Fruit fly (Drosophila melanogaster) whole organism: ENCODE data around the gene ppk.

Source experiments
- CG8478 ChIP-seq: fragments of >200 bp; optimal IDR thresholded peaks from 2 replicates; lab custom pipeline; 2018; ENCODE audit warnings: inconsistent platforms
- EcR ChIP-seq, 2 experiments: fragments of >200 bp; optimal IDR thresholded peaks; 2 replicates each; lab custom pipeline; 2017; ENCODE audit warnings: missing biosample characterization in 2 of 2, missing genetic modification characterization in 2 of 2, missing genetic modification reagents in 2 of 2
- pan ChIP-seq: fragments of >200 bp; optimal IDR thresholded peaks from 2 replicates; lab custom pipeline; 2017
- psq ChIP-seq: fragments of >200 bp; optimal IDR thresholded peaks from 2 replicates; lab custom pipeline; 2017
- usp ChIP-seq: fragments of >200 bp; optimal IDR thresholded peaks from 2 replicates; lab custom pipeline; 2017; ENCODE audit warnings: missing biosample characterization, missing genetic modification characterization, mixed read lengths

- no peak for TF ChIP-seq EcR (GFP tag; optimal IDR thresholded peaks at IDR 0.05; lab: Kevin White, UChicago)
- TF ChIP-seq psq (lab: Kevin White, UChicago): no peak
- no peak for TF ChIP-seq usp (GFP tag; lab: Kevin White, UChicago)
- TF ChIP-seq CG8478 (lab: Kevin White, UChicago): no peak
- no peak for TF ChIP-seq pan (lab: Kevin White, UChicago)
These were observed 14.1 kb upstream of the ppk start for dm6 chr2L:14395065-14395439.
